Fruit fly (Drosophila melanogaster) whole organism: Measurements from ENCODE around the gene Arp10.

Experiments used
- CG8478 ChIP-seq: fragments of >200 bp; optimal IDR thresholded peaks from 2 replicates; lab custom pipeline; 2018; ENCODE audit warnings: inconsistent platforms
- Dll ChIP-seq: fragments of >200 bp; optimal IDR thresholded peaks from 2 replicates; lab custom pipeline; 2017
- EcR ChIP-seq, 2 experiments: fragments of >200 bp; optimal IDR thresholded peaks; 2 replicates each; lab custom pipeline; 2017; ENCODE audit warnings: missing biosample characterization in 2 of 2, missing genetic modification characterization in 2 of 2, missing genetic modification reagents in 2 of 2
- pan ChIP-seq: fragments of >200 bp; optimal IDR thresholded peaks from 2 replicates; lab custom pipeline; 2017
- psq ChIP-seq: fragments of >200 bp; optimal IDR thresholded peaks from 2 replicates; lab custom pipeline; 2017
- usp ChIP-seq: fragments of >200 bp; optimal IDR thresholded peaks from 2 replicates; lab custom pipeline; 2017; ENCODE audit warnings: missing biosample characterization, missing genetic modification characterization, mixed read lengths

Arp10 gene

DNA sequence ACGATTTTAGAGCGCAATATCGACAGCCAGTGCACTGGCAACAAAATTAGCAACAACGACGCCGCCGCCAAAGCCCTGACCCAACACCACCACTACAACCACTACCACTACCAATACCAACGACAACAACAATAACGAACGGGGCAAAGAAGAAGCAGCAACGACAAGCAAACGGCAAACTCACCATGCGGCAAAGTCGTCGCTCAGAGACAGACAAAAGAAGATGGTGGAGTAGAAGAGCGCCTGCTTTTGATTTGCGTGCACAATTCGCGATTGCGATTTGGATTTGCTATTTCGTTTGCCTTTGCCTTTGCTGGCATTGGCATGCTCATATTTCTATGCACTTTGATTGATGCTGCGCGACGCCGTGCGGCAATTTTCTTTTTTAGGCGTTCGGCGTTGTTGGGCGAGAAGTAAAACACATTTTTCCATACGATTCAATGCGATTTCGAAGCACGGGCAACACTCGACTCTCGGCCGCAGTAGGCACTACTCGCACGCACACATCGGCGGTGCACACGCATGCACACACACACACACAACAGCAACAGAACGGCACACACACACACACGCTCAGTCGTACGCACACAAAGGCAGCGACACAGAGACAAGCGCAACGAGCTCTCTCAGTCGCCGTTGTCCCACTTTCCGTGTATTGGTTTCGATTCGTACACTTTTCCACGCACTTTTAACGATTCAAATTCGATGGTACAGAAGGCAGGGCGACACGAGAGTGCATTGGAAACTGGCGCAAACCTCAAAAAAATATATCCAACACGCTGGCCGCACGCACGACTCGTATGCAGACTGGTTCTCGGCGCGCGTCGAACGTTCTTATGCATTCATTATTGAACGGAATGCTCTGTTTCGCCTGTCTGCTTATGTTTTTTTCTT is 8.3 kb downstream of the Arp10 start:
- no peak for TF ChIP-seq pan (lab: Kevin White, UChicago)
- peak; percentile 73 for TF ChIP-seq CG8478 (lab: Kevin White, UChicago)
- no peak for TF ChIP-seq EcR (GFP tag; optimal IDR thresholded peaks at IDR 0.05; lab: Kevin White, UChicago)

DNA sequence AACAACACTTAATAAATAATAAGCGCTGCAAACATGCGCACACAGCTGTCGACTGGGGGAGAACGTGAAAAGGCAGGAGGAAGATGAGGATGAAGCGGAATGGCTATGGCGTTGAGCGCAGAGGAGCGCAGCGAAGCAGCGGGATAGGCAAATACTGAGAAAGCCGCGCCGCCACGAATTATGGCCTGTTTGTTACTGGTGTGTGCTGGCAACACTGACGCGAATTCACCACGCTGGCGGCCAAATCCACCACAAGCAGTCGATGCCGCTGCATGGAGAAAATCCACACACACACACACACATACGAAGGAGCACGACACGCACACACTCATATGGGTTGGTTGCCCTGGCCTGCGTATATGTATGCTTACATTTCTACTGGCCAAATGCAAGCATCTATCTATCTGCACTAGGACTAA is 9.0 kb downstream of the Arp10 start:
- TF ChIP-seq Dll (lab: Kevin White, UChicago): peak; percentile 8
- TF ChIP-seq CG8478 (lab: Kevin White, UChicago): no peak

- TF ChIP-seq pan (lab: Kevin White, UChicago): no peak
- peak; percentile 81 for TF ChIP-seq Dll (lab: Kevin White, UChicago)
These were observed 14.6 kb downstream of the Arp10 start for dm6 chrX:19631365-19631832.

- TF ChIP-seq pan (lab: Kevin White, UChicago) (no peak), EcR (GFP tag; optimal IDR thresholded peaks at IDR 0.05; lab: Kevin White, UChicago) (no peak)
These were observed 20.6 kb downstream of the Arp10 start, which contains the start of gene CG14212 for dm6 chrX:19625405-19625804. Gene CG14212, plus strand, starts transcription at chrX:19625705.

DNA sequence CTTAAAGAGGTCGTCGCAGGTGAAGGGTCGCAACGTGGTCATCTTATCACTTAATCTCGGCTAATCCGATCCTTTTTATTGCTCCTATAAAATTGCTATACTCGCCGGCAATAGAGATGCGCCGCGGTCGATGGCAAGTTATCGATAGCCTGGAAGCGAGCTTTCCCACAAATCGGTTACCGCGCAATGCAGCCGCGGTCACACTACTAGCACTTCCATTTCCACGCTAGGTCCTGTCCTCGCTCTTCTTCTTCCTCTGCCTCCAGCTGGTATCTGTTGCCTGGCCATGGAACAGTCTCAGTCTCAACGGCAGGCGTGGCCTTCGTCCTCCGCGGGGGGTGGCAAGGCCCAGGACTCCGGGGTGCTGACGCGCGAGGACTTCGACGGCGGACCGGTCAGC is 23.1 kb downstream of the Arp10 start, which contains the start of the genes Naa20A and MKP-4:
TSS of gene Naa20A (minus strand) at position 151 of the 400 bp plus-strand sequence.
TSS of gene MKP-4 (plus strand) at position 191 of the 400 bp plus-strand sequence.
- no peak for TF ChIP-seq CG8478 (lab: Kevin White, UChicago)
- TF ChIP-seq usp (GFP tag; lab: Kevin White, UChicago): no peak
- no peak for TF ChIP-seq pan (lab: Kevin White, UChicago)
- no peak for TF ChIP-seq Dll (lab: Kevin White, UChicago)

dm6 chrX:19621145-19621544 is 24.8 kb downstream of the Arp10 start, which contains the start of gene CG14221:
Gene CG14221, minus strand, starts transcription at chrX:19621245.
- no peak for TF ChIP-seq Dll (lab: Kevin White, UChicago)
- no peak for TF ChIP-seq EcR (GFP tag; optimal IDR thresholded peaks at IDR 0.05; lab: Kevin White, UChicago)

DNA sequence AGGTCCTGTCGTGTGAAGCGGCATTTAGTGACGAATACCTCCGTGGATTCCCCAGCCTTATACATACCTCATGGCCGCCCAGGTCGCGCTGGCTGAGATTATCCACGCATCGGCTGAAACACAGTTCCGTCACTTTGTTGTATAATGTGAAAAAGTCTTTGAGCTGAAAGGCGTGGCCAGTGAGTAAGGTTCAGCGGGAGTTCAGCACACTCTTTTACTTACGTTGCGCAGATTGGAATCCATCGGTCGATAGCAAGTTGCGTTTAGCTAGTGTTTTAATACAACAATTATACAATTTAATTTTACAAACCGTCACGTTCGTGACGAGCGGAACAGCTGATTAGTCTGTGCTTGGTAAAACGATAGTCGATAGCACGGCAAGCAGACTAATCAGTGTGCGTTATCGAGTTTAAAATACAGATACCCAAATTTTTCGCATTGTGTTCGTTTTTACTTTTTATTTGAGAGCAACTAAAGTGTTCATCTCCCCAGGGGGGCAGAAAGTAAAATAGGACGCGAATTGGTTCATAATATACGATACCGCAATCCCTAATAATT is 27.7 kb downstream of the Arp10 start, which contains the start of the genes Pstk and Tim9b:
TSS of gene Pstk (minus strand) at position 355 of the 558 bp plus-strand sequence.
TSS of gene Tim9b (minus strand) at position 355 of the 558 bp plus-strand sequence.
- TF ChIP-seq EcR (GFP tag; optimal IDR thresholded peaks at IDR 0.05; lab: Kevin White, UChicago) (no peak), usp (GFP tag; lab: Kevin White, UChicago) (no peak), Dll (lab: Kevin White, UChicago) (no peak), CG8478 (lab: Kevin White, UChicago) (no peak), psq (lab: Kevin White, UChicago) (no peak), pan (lab: Kevin White, UChicago) (no peak)

DNA sequence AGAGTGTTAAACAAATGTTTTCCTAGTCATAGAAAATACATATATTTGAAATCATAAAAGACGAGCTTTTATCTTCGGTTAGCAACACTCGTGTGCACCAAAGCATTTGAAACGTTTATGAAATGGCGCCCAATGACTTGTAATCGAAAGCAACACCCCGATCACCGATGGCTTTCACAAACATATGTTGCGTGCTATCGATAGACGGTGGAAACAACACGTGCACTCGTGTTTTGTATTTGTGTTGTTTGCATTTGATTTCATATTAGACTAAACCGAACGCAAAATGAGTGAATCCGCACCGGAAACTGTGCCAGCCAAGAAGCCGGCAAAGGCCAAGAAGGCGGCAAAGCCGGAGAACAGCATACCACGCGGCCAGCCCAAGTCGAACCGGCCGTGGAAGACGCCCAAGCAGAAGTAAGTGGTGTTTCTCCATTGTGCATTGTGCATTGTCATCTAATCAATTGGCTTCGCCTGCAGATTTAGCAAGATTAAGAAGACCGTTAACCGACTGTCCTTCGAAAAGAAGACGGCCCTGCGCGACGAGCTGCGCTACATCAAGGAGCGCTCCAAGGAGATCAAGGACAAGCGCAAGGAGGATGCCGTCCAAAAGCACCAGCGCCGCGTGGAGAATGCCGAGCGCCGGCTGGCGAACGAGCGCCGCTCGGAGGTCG is 29.8 kb downstream of the Arp10 start, which contains the start of gene CG14210:
TSS of gene CG14210 (plus strand) at position 207 of the 674 bp plus-strand sequence.
- TF ChIP-seq EcR (GFP tag; optimal IDR thresholded peaks at IDR 0.05; lab: Kevin White, UChicago) (no peak), usp (GFP tag; lab: Kevin White, UChicago) (no peak), pan (lab: Kevin White, UChicago) (no peak)

- TF ChIP-seq CG8478 (lab: Kevin White, UChicago) (no peak), Dll (lab: Kevin White, UChicago) (no peak), EcR (GFP tag; optimal IDR thresholded peaks at IDR 0.05; lab: Kevin White, UChicago) (no peak), usp (GFP tag; lab: Kevin White, UChicago) (no peak), psq (lab: Kevin White, UChicago) (no peak), pan (lab: Kevin White, UChicago) (no peak)
These were observed 32.5 kb downstream of the Arp10 start for dm6 chrX:19613473-19613872.

dm6 chrX:19611226-19611625 is 34.8 kb downstream of the Arp10 start, which contains the start of the genes Shawn and Tyler:
Gene Shawn, plus strand, starts transcription at chrX:19611526.
Gene Tyler, plus strand, starts transcription at chrX:19611526.
- no peak for TF ChIP-seq Dll (lab: Kevin White, UChicago)
- no peak for TF ChIP-seq pan (lab: Kevin White, UChicago)
- no peak for TF ChIP-seq usp (GFP tag; lab: Kevin White, UChicago)
- TF ChIP-seq CG8478 (lab: Kevin White, UChicago): no peak
- TF ChIP-seq EcR (GFP tag; optimal IDR thresholded peaks at IDR 0.05; lab: Kevin White, UChicago): no peak
- no peak for TF ChIP-seq psq (lab: Kevin White, UChicago)

- no peak for TF ChIP-seq Dll (lab: Kevin White, UChicago)
- TF ChIP-seq CG8478 (lab: Kevin White, UChicago): no peak
- TF ChIP-seq psq (lab: Kevin White, UChicago): no peak
- TF ChIP-seq pan (lab: Kevin White, UChicago): no peak
- TF ChIP-seq usp (GFP tag; lab: Kevin White, UChicago): no peak
- no peak for TF ChIP-seq EcR (GFP tag; optimal IDR thresholded peaks at IDR 0.05; lab: Kevin White, UChicago)
These were observed 37.9 kb downstream of the Arp10 start for dm6 chrX:19608042-19608609.
